Worm (Caenorhabditis elegans): ENCODE results near the gene trpl-2.

DNA sequence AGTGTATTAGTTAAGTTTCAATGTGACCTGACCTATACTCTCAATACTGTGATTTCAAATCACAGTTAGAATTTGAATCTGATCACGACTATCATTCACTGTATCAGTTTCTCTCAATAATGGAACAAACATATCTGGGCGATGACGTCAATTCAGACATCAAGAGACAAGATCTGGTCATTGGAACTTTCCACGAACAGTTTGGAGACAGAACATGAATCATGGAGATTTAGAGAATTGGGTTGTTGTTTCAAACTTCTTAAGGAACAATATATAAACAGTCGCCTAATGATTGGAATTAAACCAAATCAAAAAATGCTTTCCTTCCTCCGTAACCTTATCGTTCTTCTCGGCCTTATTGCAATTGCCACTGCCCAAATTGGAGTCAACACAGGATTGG is 35.3 kb upstream of the trpl-2 start, which contains the start of gene F15E6.4:
- TF ChIP-seq pha-4 (tag; optimal IDR thresholded peaks at IDR 0.05), result no peak
- TF ChIP-seq ceh-18 (tag; optimal IDR thresholded peaks at IDR 0.05), result no peak
- TF ChIP-seq F13H6.1 (tag; optimal IDR thresholded peaks at IDR 0.05), result no peak
- no peak for TF ChIP-seq ceh-9 (tag; optimal IDR thresholded peaks at IDR 0.05)
- TF ChIP-seq sox-2 (GFP tag; IDR thresholded peaks at IDR 0.05), result no peak
- TF ChIP-seq dmd-4 (tag; optimal IDR thresholded peaks at IDR 0.05; ENCODE audit: borderline replicate concordance), result no peak
- no peak for TF ChIP-seq ets-4 (tag; optimal IDR thresholded peaks at IDR 0.05)
